Worm (Caenorhabditis elegans): ENCODE data around the gene EGAP1.1.

Gene EGAP1.1

DNA sequence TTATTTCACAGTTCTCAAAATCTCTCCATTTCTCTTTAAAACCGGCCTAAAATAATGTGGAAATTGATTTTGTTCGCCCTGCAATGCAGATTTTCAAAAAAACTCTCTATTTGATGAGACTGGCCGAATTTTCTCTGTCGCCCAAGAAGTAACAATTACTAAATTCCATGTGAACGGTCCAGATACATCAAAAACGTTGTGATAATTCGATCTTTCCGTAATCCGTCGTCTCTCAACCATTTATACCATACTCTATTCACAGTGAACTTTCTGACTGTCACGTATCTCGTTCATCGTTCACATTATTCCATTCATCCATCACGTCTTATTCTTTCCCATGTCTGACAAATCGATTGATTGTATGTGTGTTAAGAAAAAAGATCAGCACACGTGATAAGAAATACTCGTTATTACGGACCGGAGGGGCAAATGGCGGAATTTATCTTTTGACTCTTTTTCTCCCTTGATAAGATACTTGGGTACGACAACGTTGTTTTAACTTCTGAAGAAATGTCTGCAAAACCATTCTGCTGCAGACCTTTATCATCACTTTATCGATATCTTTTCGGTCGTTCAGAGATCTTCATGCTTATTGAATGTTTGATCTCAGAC is 15.8 kb downstream of the EGAP1.1 start:
- TF ChIP-seq fos-1 (tag; optimal IDR thresholded peaks at IDR 0.05) (peak; percentile 25), C34F6.9 (tag; optimal IDR thresholded peaks at IDR 0.05) (no peak), ceh-16 (tag; optimal IDR thresholded peaks at IDR 0.05) (no peak), Y55F3AM.14 (GFP tag; optimal IDR thresholded peaks at IDR 0.05) (no peak), crh-2 (tag; optimal IDR thresholded peaks at IDR 0.05) (peak; percentile 38), lsy-2 (tag; optimal IDR thresholded peaks at IDR 0.05) (peak in 1 of 2 experiments; percentile 33), sma-3 (GFP tag; optimal IDR thresholded peaks at IDR 0.05) (peak; percentile 72), ztf-1 (GFP tag; conservative IDR thresholded peaks at IDR 0.05) (no peak), aly-2 (tag; optimal IDR thresholded peaks at IDR 0.05) (no peak), nhr-77 (tag; optimal IDR thresholded peaks at IDR 0.05) (no peak), alr-1 (tag; optimal IDR thresholded peaks at IDR 0.05) (no peak), ama-1 (optimal IDR thresholded peaks at IDR 0.05) (no peak), nhr-21 (tag; optimal IDR thresholded peaks at IDR 0.05) (peak; percentile 92), nhr-25 (tag; optimal IDR thresholded peaks at IDR 0.05) (peak; percentile 71), nhr-237 (tag; optimal IDR thresholded peaks at IDR 0.05) (no peak), blmp-1 (tag; optimal IDR thresholded peaks at IDR 0.05; ENCODE audit: insufficient read depth) (peak; percentile 66), skn-1 (tag; optimal IDR thresholded peaks at IDR 0.05) (no peak), ztf-4 (tag; optimal IDR thresholded peaks at IDR 0.05) (no peak), lin-11 (tag; optimal IDR thresholded peaks at IDR 0.05) (no peak), unc-55 (GFP tag; optimal IDR thresholded peaks at IDR 0.05) (no peak), elt-3 (tag; optimal IDR thresholded peaks at IDR 0.05) (no peak), dmd-4 (tag; optimal IDR thresholded peaks at IDR 0.05) (no peak), egl-27 (tag; optimal IDR thresholded peaks at IDR 0.05) (no peak), mab-5 (tag; optimal IDR thresholded peaks at IDR 0.05) (no peak), nhr-6 (tag; optimal IDR thresholded peaks at IDR 0.05) (no peak), ceh-82 (tag; optimal IDR thresholded peaks at IDR 0.05) (no peak), ztf-11 (tag; optimal IDR thresholded peaks at IDR 0.05) (no peak), mbf-1 (tag; optimal IDR thresholded peaks at IDR 0.05) (no peak), nhr-23 (tag; optimal IDR thresholded peaks at IDR 0.05) (no peak), mdl-1 (tag; optimal IDR thresholded peaks at IDR 0.05) (peak in 1 of 2 experiments; percentile 45), F13H6.1 (tag; optimal IDR thresholded peaks at IDR 0.05) (no peak), sma-9 (GFP tag; optimal IDR thresholded peaks at IDR 0.05) (peak; percentile 84), sma-9 (tag; optimal IDR thresholded peaks at IDR 0.05) (no peak), sem-4 (tag; optimal IDR thresholded peaks at IDR 0.05) (no peak), snpc-4 (tag; optimal IDR thresholded peaks at IDR 0.05) (no peak), gmeb-1 (tag; optimal IDR thresholded peaks at IDR 0.05) (peak; percentile 41), lin-13 (GFP tag; optimal IDR thresholded peaks at IDR 0.05) (no peak), ZK546.5 (tag; optimal IDR thresholded peaks at IDR 0.05) (no peak), nhr-10 (tag; optimal IDR thresholded peaks at IDR 0.05) (no peak), nhr-129 (tag; optimal IDR thresholded peaks at IDR 0.05) (peak; percentile 21), zag-1 (tag; optimal IDR thresholded peaks at IDR 0.05) (no peak), peb-1 (tag; optimal IDR thresholded peaks at IDR 0.05) (no peak), R02D3.7 (tag; optimal IDR thresholded peaks at IDR 0.05) (no peak), nhr-11 (tag; optimal IDR thresholded peaks at IDR 0.05) (no peak), lin-39 (tag; optimal IDR thresholded peaks at IDR 0.05) (no peak), nhr-12 (tag; optimal IDR thresholded peaks at IDR 0.05) (no peak), elt-1 (tag; optimal IDR thresholded peaks at IDR 0.05) (no peak), unc-62 (GFP tag; optimal IDR thresholded peaks at IDR 0.05) (no peak), unc-39 (tag; optimal IDR thresholded peaks at IDR 0.05) (no peak)
